Fruit fly (Drosophila melanogaster) S2 (cell line): ENCODE results near the gene CycA.

Experiments
- CG8478 ChIP-seq: fragments of >200 bp; optimal IDR thresholded peaks from 2 replicates; lab custom pipeline; 2018
- CTCF ChIP-seq, 2 experiments: fragments of >200 bp; optimal IDR thresholded peaks; 2 replicates each; lab custom pipeline; 2018

Gene CycA

dm6 chr3L:11833296-11833717 is at the start of gene CycA:
Gene CycA (minus strand): TSS chr3L:11833578.
- TF ChIP-seq CG8478 (lab: Kevin White, UChicago) (no peak), CTCF (optimal IDR thresholded peaks at IDR 0.05; lab: Kevin White, UChicago) (peak; percentile 25 to 49)

dm6 chr3L:11881084-11881483 is 47.7 kb upstream of the CycA start, which contains the start of gene CCDC151:
Gene CCDC151 (plus strand): TSS chr3L:11881384.
- no peak for TF ChIP-seq CG8478 (lab: Kevin White, UChicago)
- TF ChIP-seq CTCF (optimal IDR thresholded peaks at IDR 0.05; lab: Kevin White, UChicago), result no peak

- no peak for TF ChIP-seq CTCF (optimal IDR thresholded peaks at IDR 0.05; lab: Kevin White, UChicago)
- TF ChIP-seq CG8478 (lab: Kevin White, UChicago), result no peak
These were observed 45.4 kb upstream of the CycA start, which contains the start of gene Sprn for dm6 chr3L:11878815-11879214. Gene Sprn (plus strand): TSS chr3L:11879115.

- TF ChIP-seq CTCF (optimal IDR thresholded peaks at IDR 0.05; lab: Kevin White, UChicago) (peak; percentile 84 to 86), CG8478 (lab: Kevin White, UChicago) (no peak)
These were observed 42.7 kb upstream of the CycA start for dm6 chr3L:11876036-11876435.

- no peak for TF ChIP-seq CTCF (optimal IDR thresholded peaks at IDR 0.05; lab: Kevin White, UChicago)
- no peak for TF ChIP-seq CG8478 (lab: Kevin White, UChicago)
These were observed 41.4 kb upstream of the CycA start for dm6 chr3L:11874758-11875157.

- TF ChIP-seq CTCF (optimal IDR thresholded peaks at IDR 0.05; lab: Kevin White, UChicago) (no peak), CG8478 (lab: Kevin White, UChicago) (no peak)
These were observed 37.8 kb upstream of the CycA start, which contains the start of gene CG5906 for dm6 chr3L:11871205-11871604. Gene CG5906 (minus strand): TSS chr3L:11871305.

dm6 chr3L:11869328-11869727 is 36.0 kb upstream of the CycA start:
- TF ChIP-seq CTCF (optimal IDR thresholded peaks at IDR 0.05; lab: Kevin White, UChicago), result no peak
- no peak for TF ChIP-seq CG8478 (lab: Kevin White, UChicago)

- TF ChIP-seq CG8478 (lab: Kevin White, UChicago) (no peak), CTCF (optimal IDR thresholded peaks at IDR 0.05; lab: Kevin White, UChicago) (no peak)
These were observed 30.2 kb upstream of the CycA start for dm6 chr3L:11863587-11863986.

dm6 chr3L:11862266-11862665 is 28.9 kb upstream of the CycA start:
- no peak for TF ChIP-seq CG8478 (lab: Kevin White, UChicago)
- no peak for TF ChIP-seq CTCF (optimal IDR thresholded peaks at IDR 0.05; lab: Kevin White, UChicago)

dm6 chr3L:11858745-11859144 is 25.4 kb upstream of the CycA start:
- TF ChIP-seq CTCF (optimal IDR thresholded peaks at IDR 0.05; lab: Kevin White, UChicago) (no peak), CG8478 (lab: Kevin White, UChicago) (no peak)

- TF ChIP-seq CG8478 (lab: Kevin White, UChicago) (no peak), CTCF (optimal IDR thresholded peaks at IDR 0.05; lab: Kevin White, UChicago) (peak; percentile 67 to 70)
These were observed 19.5 kb upstream of the CycA start for dm6 chr3L:11852924-11853323.

dm6 chr3L:11847703-11848102 is 14.3 kb upstream of the CycA start, which contains the start of gene CG12521:
Gene CG12521 (minus strand): TSS chr3L:11847803.
- no peak for TF ChIP-seq CTCF (optimal IDR thresholded peaks at IDR 0.05; lab: Kevin White, UChicago)
- TF ChIP-seq CG8478 (lab: Kevin White, UChicago), result no peak

- TF ChIP-seq CTCF (optimal IDR thresholded peaks at IDR 0.05; lab: Kevin White, UChicago), result no peak
- TF ChIP-seq CG8478 (lab: Kevin White, UChicago), result no peak
These were observed 3.2 kb upstream of the CycA start, which contains the start of gene CG43064 for dm6 chr3L:11836575-11837077. Gene CG43064 (minus strand): TSS chr3L:11836721.

- TF ChIP-seq CTCF (optimal IDR thresholded peaks at IDR 0.05; lab: Kevin White, UChicago) (no peak), CG8478 (lab: Kevin White, UChicago) (no peak)
These were observed 750 bp downstream of the CycA start for dm6 chr3L:11832360-11833295.

dm6 chr3L:11831199-11831598 is 2.2 kb downstream of the CycA start:
- TF ChIP-seq CTCF (optimal IDR thresholded peaks at IDR 0.05; lab: Kevin White, UChicago) (no peak), CG8478 (lab: Kevin White, UChicago) (no peak)
